Worm (Caenorhabditis elegans): ENCODE results near the gene C08B6.8.

Gene C08B6.8

ce11 chrV:10178166-10178565 lies 43.7 kb downstream of the C08B6.8 start (continued):
- TF ChIP-seq rnt-1 (tag; optimal IDR thresholded peaks at IDR 0.05) (peak; percentile 29), F16B12.6 (tag; optimal IDR thresholded peaks at IDR 0.05) (no peak), mdl-1 (tag; optimal IDR thresholded peaks at IDR 0.05) (no peak), fkh-4 (tag; optimal IDR thresholded peaks at IDR 0.05; ENCODE audit: borderline replicate concordance) (peak; percentile 34), unc-86 (tag; optimal IDR thresholded peaks at IDR 0.05) (peak; percentile 53), lin-35 (GFP tag; optimal IDR thresholded peaks at IDR 0.05) (peak; percentile 50 to 76), ceh-90 (tag; optimal IDR thresholded peaks at IDR 0.05) (peak; percentile 35), nhr-12 (tag; optimal IDR thresholded peaks at IDR 0.05) (no peak), pqm-1 (tag; optimal IDR thresholded peaks at IDR 0.05) (no peak), lin-13 (GFP tag; optimal IDR thresholded peaks at IDR 0.05) (peak; percentile 40), hlh-4 (tag; optimal IDR thresholded peaks at IDR 0.05) (peak; percentile 24), pag-3 (tag; optimal IDR thresholded peaks at IDR 0.05; ENCODE audit: borderline replicate concordance, insufficient read depth) (peak; percentile 41), mep-1 (tag; optimal IDR thresholded peaks at IDR 0.05) (peak; percentile 37), lir-3 (tag; optimal IDR thresholded peaks at IDR 0.05; ENCODE audit: poor library complexity) (peak; percentile 83), nhr-11 (tag; optimal IDR thresholded peaks at IDR 0.05) (no peak), efl-3 (GFP tag; optimal IDR thresholded peaks at IDR 0.05) (no peak), ceh-88 (GFP tag; IDR thresholded peaks at IDR 0.05) (peak; percentile 59), sup-37 (GFP tag; optimal IDR thresholded peaks at IDR 0.05) (peak; percentile 15), egl-27 (tag; optimal IDR thresholded peaks at IDR 0.05) (no peak), lsy-2 (tag; optimal IDR thresholded peaks at IDR 0.05) (peak; percentile 52 to 81), ceh-63 (GFP tag; optimal IDR thresholded peaks at IDR 0.05) (peak; percentile 78), fkh-10 (GFP tag; optimal IDR thresholded peaks at IDR 0.05) (no peak), hpl-2 (GFP tag; optimal IDR thresholded peaks at IDR 0.05) (no peak), nhr-77 (tag; optimal IDR thresholded peaks at IDR 0.05) (peak; percentile 70), nhr-19 (GFP tag; conservative IDR thresholded peaks at IDR 0.05) (peak; percentile 77), mab-9 (GFP tag; IDR thresholded peaks at IDR 0.05) (peak; percentile 34; the same call in 1 of the 2 replicates), lin-39 (tag; optimal IDR thresholded peaks at IDR 0.05) (no peak), nhr-71 (tag; optimal IDR thresholded peaks at IDR 0.05) (peak; percentile 84), grh-1 (GFP tag; IDR thresholded peaks at IDR 0.05) (peak; percentile 91), nhr-20 (tag; optimal IDR thresholded peaks at IDR 0.05) (peak; percentile 85)

- TF ChIP-seq egl-27 (tag; optimal IDR thresholded peaks at IDR 0.05) = no peak
- peak; percentile 41 for TF ChIP-seq elt-2 (tag; optimal IDR thresholded peaks at IDR 0.05)
- TF ChIP-seq nhr-76 (tag; optimal IDR thresholded peaks at IDR 0.05) = no peak
- no peak for TF ChIP-seq egl-13 (tag; optimal IDR thresholded peaks at IDR 0.05)
- no peak for TF ChIP-seq mef-2 (tag; optimal IDR thresholded peaks at IDR 0.05)
- no peak for TF ChIP-seq snu-23 (GFP tag; optimal IDR thresholded peaks at IDR 0.05)
Observed at ce11 chrV:10179235-10179634, 44.8 kb downstream of the C08B6.8 start, which contains the start of gene cul-5. TSS of gene cul-5 (plus strand) at chrV:10179535.

ce11 chrV:10182984-10183383 lies 48.5 kb downstream of the C08B6.8 start, which contains the start of gene ZK856.4:
TSS of gene ZK856.4 (plus strand) at chrV:10183284.
- TF ChIP-seq irx-1 (tag; optimal IDR thresholded peaks at IDR 0.05) (no peak), nhr-84 (tag; optimal IDR thresholded peaks at IDR 0.05) (no peak), pax-3 (tag; optimal IDR thresholded peaks at IDR 0.05) (no peak), snu-23 (GFP tag; optimal IDR thresholded peaks at IDR 0.05) (no peak), dsc-1 (tag; optimal IDR thresholded peaks at IDR 0.05) (no peak), ztf-11 (tag; optimal IDR thresholded peaks at IDR 0.05) (no peak), elt-2 (tag; optimal IDR thresholded peaks at IDR 0.05) (no peak), pqm-1 (tag; optimal IDR thresholded peaks at IDR 0.05) (no peak), hlh-4 (tag; optimal IDR thresholded peaks at IDR 0.05) (no peak), grh-1 (GFP tag; IDR thresholded peaks at IDR 0.05) (no peak), C16A3.4 (tag; optimal IDR thresholded peaks at IDR 0.05) (no peak), elt-3 (tag; optimal IDR thresholded peaks at IDR 0.05) (no peak), jun-1 (tag; optimal IDR thresholded peaks at IDR 0.05) (no peak)

Data from whole organism, L1 larva.